Fruit fly (Drosophila melanogaster) whole organism, prepupa: ENCODE results near the gene Flo2.

Source experiments
- CG10631 ChIP-seq: fragments of 200-800 bp; sonication (Bioruptor generic); optimal IDR thresholded peaks from 2 replicates; lab custom pipeline; 2016; ENCODE audit warnings: missing biosample characterization, missing genetic modification characterization
- CG11294 ChIP-seq: fragments of 200-800 bp; sonication (Bioruptor generic); IDR thresholded peaks from 2 replicates; pipeline ENCODE4 v1.3.6; 2022; ENCODE audit warnings: missing biosample characterization, missing genetic modification characterization
- CG11902 ChIP-seq: fragments of 200-800 bp; sonication (Bioruptor generic); optimal IDR thresholded peaks from 3 replicates; lab custom pipeline; 2016; ENCODE audit warnings: missing biosample characterization, missing genetic modification characterization
- CG34406 ChIP-seq: fragments of 200-800 bp; sonication (Bioruptor generic); optimal IDR thresholded peaks from 3 replicates; lab custom pipeline; 2016; ENCODE audit warnings: missing biosample characterization, missing genetic modification characterization
- Hr39 ChIP-seq: fragments of 200-800 bp; sonication (Bioruptor generic); optimal IDR thresholded peaks from 2 replicates; lab custom pipeline; 2016; ENCODE audit warnings: missing biosample characterization, missing genetic modification characterization
- Sox102F ChIP-seq: fragments of 200-800 bp; sonication (Bioruptor generic); optimal IDR thresholded peaks from 2 replicates; lab custom pipeline; 2016; ENCODE audit warnings: missing biosample characterization, mild to moderate bottlenecking, missing genetic modification characterization
- achi ChIP-seq: fragments of 200-800 bp; sonication (Bioruptor generic); optimal IDR thresholded peaks from 3 replicates; lab custom pipeline; 2016; ENCODE audit warnings: missing biosample characterization, missing genetic modification characterization
- cyc ChIP-seq: fragments of 200-800 bp; sonication (Bioruptor generic); optimal IDR thresholded peaks from 3 replicates; lab custom pipeline; 2016; ENCODE audit warnings: missing biosample characterization, missing genetic modification characterization
- lz ChIP-seq: fragments of 200-800 bp; sonication (Bioruptor generic); optimal IDR thresholded peaks from 3 replicates; lab custom pipeline; 2016; ENCODE audit warnings: missing biosample characterization, missing genetic modification characterization

dm6 chrX:14825470-14825787, 13.7 kb upstream of the Flo2 start:
- no peak for TF ChIP-seq lz (GFP tag; lab: Kevin White, UChicago)
- no peak for TF ChIP-seq Hr39 (GFP tag; lab: Kevin White, UChicago)
- TF ChIP-seq achi (GFP tag; lab: Kevin White, UChicago) = no peak
- TF ChIP-seq CG34406 (GFP tag; lab: Kevin White, UChicago) = no peak
- TF ChIP-seq CG10631 (GFP tag; lab: Kevin White, UChicago) = no peak
- no peak for TF ChIP-seq CG11294
- no peak for TF ChIP-seq cyc (GFP tag; lab: Kevin White, UChicago)
- no peak for TF ChIP-seq CG11902 (GFP tag; lab: Kevin White, UChicago)
- TF ChIP-seq Sox102F (GFP tag; lab: Kevin White, UChicago) = no peak
